Worm (Caenorhabditis elegans) whole organism, late embryonic: ENCODE results near the gene C07H4.1.

Experiments
- C38D4.7 ChIP-seq: fragments of 200-800 bp; sonication (Bioruptor generic); optimal IDR thresholded peaks from 2 replicates; lab custom pipeline; 2018; ENCODE audit warnings: mild to moderate bottlenecking, missing genetic modification characterization, moderate library complexity, missing compliant biosample characterization
- F13H6.1 ChIP-seq: sonication (generic microtip); optimal IDR thresholded peaks from 2 replicates; lab custom pipeline; 2016; ENCODE audit warnings: missing genetic modification characterization, missing compliant biosample characterization
- K02D7.2 ChIP-seq: sonication (generic microtip); optimal IDR thresholded peaks from 2 replicates; lab custom pipeline; 2017; ENCODE audit warnings: mild to moderate bottlenecking, missing genetic modification characterization, missing compliant biosample characterization
- Y22D7AL.16 ChIP-seq: sonication (generic microtip); optimal IDR thresholded peaks from 2 replicates; lab custom pipeline; 2016; ENCODE audit warnings: missing genetic modification characterization, missing compliant biosample characterization
- ahr-1 ChIP-seq: sonication (generic microtip); optimal IDR thresholded peaks from 2 replicates; lab custom pipeline; 2016; ENCODE audit warnings: missing genetic modification characterization, missing compliant biosample characterization
- ama-1 ChIP-seq: fragments of 150-350 bp; optimal IDR thresholded peaks from 2 replicates; lab custom pipeline; 2014
- ceh-14 ChIP-seq: sonication (generic microtip); optimal IDR thresholded peaks from 2 replicates; lab custom pipeline; 2016; ENCODE audit warnings: missing genotype, missing genetic modification characterization, missing compliant biosample characterization
- ceh-19 ChIP-seq: fragments of 200-800 bp; sonication (Bioruptor generic); optimal IDR thresholded peaks from 2 replicates; lab custom pipeline; 2018; ENCODE audit warnings: mild to moderate bottlenecking, missing genetic modification characterization, missing compliant biosample characterization
- ceh-2 ChIP-seq: sonication (generic microtip); optimal IDR thresholded peaks from 2 replicates; lab custom pipeline; 2016; ENCODE audit warnings: missing genotype, missing genetic modification characterization, missing compliant biosample characterization
- ceh-24 ChIP-seq: sonication (generic microtip); optimal IDR thresholded peaks from 2 replicates; lab custom pipeline; 2016; ENCODE audit warnings: mild to moderate bottlenecking, missing genetic modification characterization, missing compliant biosample characterization
- ceh-31 ChIP-seq: sonication (generic microtip); optimal IDR thresholded peaks from 2 replicates; lab custom pipeline; 2016; ENCODE audit warnings: missing genetic modification characterization, missing compliant biosample characterization
- ceh-45 ChIP-seq: fragments of 200-800 bp; sonication (Bioruptor generic); IDR thresholded peaks from 2 replicates; pipeline ENCODE4 v1.3.6; 2022; ENCODE audit warnings: missing genetic modification reagents, missing genetic modification characterization, missing compliant biosample characterization
- ceh-48 ChIP-seq: sonication (generic microtip); optimal IDR thresholded peaks from 2 replicates; lab custom pipeline; 2016; ENCODE audit warnings: missing genetic modification characterization, inconsistent platforms, missing compliant biosample characterization
- ceh-6 ChIP-seq: fragments of 200-800 bp; sonication (Bioruptor generic); optimal IDR thresholded peaks from 2 replicates; lab custom pipeline; 2018; ENCODE audit warnings: mild to moderate bottlenecking, missing genetic modification characterization, missing compliant biosample characterization
- dve-1 ChIP-seq: sonication (generic microtip); optimal IDR thresholded peaks from 2 replicates; lab custom pipeline; 2017; ENCODE audit warnings: antibody characterized with exemption, mild to moderate bottlenecking, missing genetic modification characterization, missing compliant biosample characterization
- elt-2 ChIP-seq: sonication (generic microtip); optimal IDR thresholded peaks from 2 replicates; lab custom pipeline; 2016; ENCODE audit warnings: missing genetic modification reagents, missing genetic modification characterization, missing compliant biosample characterization
- elt-4 ChIP-seq: sonication (generic microtip); optimal IDR thresholded peaks from 2 replicates; lab custom pipeline; 2016; ENCODE audit warnings: missing genetic modification characterization, missing compliant biosample characterization
- ets-4 ChIP-seq: sonication (generic microtip); optimal IDR thresholded peaks from 2 replicates; lab custom pipeline; 2016; ENCODE audit warnings: missing genetic modification characterization, missing compliant biosample characterization
- fax-1 ChIP-seq: sonication (generic microtip); optimal IDR thresholded peaks from 2 replicates; lab custom pipeline; 2016; ENCODE audit warnings: missing genotype, missing genetic modification characterization, missing compliant biosample characterization
- hlh-13 ChIP-seq: fragments of 200-800 bp; sonication (Bioruptor generic); optimal IDR thresholded peaks from 2 replicates; lab custom pipeline; 2018; ENCODE audit warnings: mild to moderate bottlenecking, missing genetic modification characterization, missing compliant biosample characterization
- hlh-30 ChIP-seq: sonication (generic microtip); optimal IDR thresholded peaks from 2 replicates; lab custom pipeline; 2017; ENCODE audit warnings: antibody characterized with exemption, missing genetic modification characterization, missing compliant biosample characterization; ENCODE audit not compliant: insufficient read depth
- hlh-6 ChIP-seq: sonication (generic microtip); optimal IDR thresholded peaks from 2 replicates; lab custom pipeline; 2016; ENCODE audit warnings: missing genotype, missing genetic modification characterization, missing compliant biosample characterization
- lim-6 ChIP-seq: sonication (generic microtip); optimal IDR thresholded peaks from 2 replicates; lab custom pipeline; 2016; ENCODE audit warnings: missing genetic modification characterization, missing compliant biosample characterization
- madf-2 ChIP-seq: sonication (generic microtip); optimal IDR thresholded peaks from 2 replicates; lab custom pipeline; 2017; ENCODE audit warnings: missing genetic modification characterization, missing compliant biosample characterization
- mec-3 ChIP-seq: sonication (generic microtip); optimal IDR thresholded peaks from 2 replicates; lab custom pipeline; 2016; ENCODE audit warnings: borderline replicate concordance, missing genetic modification characterization, missing compliant biosample characterization
- nfya-1 ChIP-seq: sonication (generic microtip); optimal IDR thresholded peaks from 2 replicates; lab custom pipeline; 2017; ENCODE audit warnings: missing genetic modification characterization, mild to moderate bottlenecking, missing compliant biosample characterization, antibody characterized with exemption, moderate library complexity
- nhr-232 ChIP-seq: sonication (generic microtip); optimal IDR thresholded peaks from 2 replicates; lab custom pipeline; 2016; ENCODE audit warnings: missing genetic modification characterization, missing compliant biosample characterization
- npax-4 ChIP-seq: sonication (generic microtip); optimal IDR thresholded peaks from 2 replicates; lab custom pipeline; 2016; ENCODE audit warnings: missing genetic modification characterization, missing compliant biosample characterization
- odd-2 ChIP-seq: sonication (generic microtip); optimal IDR thresholded peaks from 2 replicates; lab custom pipeline; 2017; ENCODE audit warnings: antibody characterized with exemption, mild to moderate bottlenecking, missing genetic modification characterization, missing compliant biosample characterization
- pat-9 ChIP-seq: fragments of 200-800 bp; sonication (Bioruptor generic); optimal IDR thresholded peaks from 2 replicates; lab custom pipeline; 2018; ENCODE audit warnings: mild to moderate bottlenecking, missing genetic modification characterization, moderate library complexity, missing compliant biosample characterization
- pax-1 ChIP-seq: fragments of 150-350 bp; optimal IDR thresholded peaks from 2 replicates; lab custom pipeline; 2014; ENCODE audit warnings: missing biosample characterization, missing genetic modification characterization
- pha-2 ChIP-seq: sonication (generic microtip); optimal IDR thresholded peaks from 2 replicates; lab custom pipeline; 2017; ENCODE audit warnings: mild to moderate bottlenecking, missing genetic modification characterization, missing compliant biosample characterization
- pha-4 ChIP-seq: fragments of 150-350 bp; optimal IDR thresholded peaks from 2 replicates; lab custom pipeline; 2018; ENCODE audit warnings: missing biosample characterization, missing genetic modification reagents, missing genetic modification characterization
- pros-1 ChIP-seq: fragments of 150-350 bp; optimal IDR thresholded peaks from 2 replicates; lab custom pipeline; 2014; ENCODE audit warnings: missing biosample characterization, missing genetic modification reagents, missing genetic modification characterization
- ref-2 ChIP-seq: sonication (generic microtip); optimal IDR thresholded peaks from 2 replicates; lab custom pipeline; 2016; ENCODE audit warnings: missing genetic modification characterization, missing compliant biosample characterization
- rnt-1 ChIP-seq: sonication (generic microtip); optimal IDR thresholded peaks from 2 replicates; lab custom pipeline; 2016; ENCODE audit warnings: missing genetic modification characterization, missing compliant biosample characterization
- sdc-2 ChIP-seq: sonication (generic microtip); optimal IDR thresholded peaks from 2 replicates; lab custom pipeline; 2016; ENCODE audit warnings: missing genotype, missing genetic modification characterization, missing compliant biosample characterization
- syd-9 ChIP-seq: sonication (generic microtip); optimal IDR thresholded peaks from 2 replicates; lab custom pipeline; 2016; ENCODE audit warnings: mild to moderate bottlenecking, missing genetic modification characterization, moderate library complexity, missing compliant biosample characterization
- tbx-2 ChIP-seq: sonication (generic microtip); optimal IDR thresholded peaks from 2 replicates; lab custom pipeline; 2016; ENCODE audit warnings: missing genetic modification characterization, missing compliant biosample characterization
- tbx-7 ChIP-seq: sonication (generic microtip); optimal IDR thresholded peaks from 2 replicates; lab custom pipeline; 2016; ENCODE audit warnings: missing genotype, missing genetic modification characterization, missing compliant biosample characterization
- ttx-3 ChIP-seq: sonication (generic microtip); optimal IDR thresholded peaks from 2 replicates; lab custom pipeline; 2016; ENCODE audit warnings: missing genetic modification reagents, missing genetic modification characterization, missing compliant biosample characterization
- unc-3 ChIP-seq, 2 experiments: fragments of 200-800 bp in 1 of 2; sonication (Bioruptor generic) in 1 of 2; sonication (generic microtip) in 1 of 2; conservative IDR thresholded peaks in 1 of 2; optimal IDR thresholded peaks in 1 of 2; 2 replicates each; pipeline versions ENCODE4 v1.3.6 to Lab custom; 2016 to 2022; ENCODE audit warnings: missing compliant biosample characterization in 2 of 2, missing genetic modification characterization in 2 of 2, missing genetic modification reagents in 1 of 2
- unc-42 ChIP-seq: sonication (generic microtip); optimal IDR thresholded peaks from 2 replicates; lab custom pipeline; 2016; ENCODE audit warnings: missing genotype, missing genetic modification characterization, missing compliant biosample characterization
- unc-55 ChIP-seq: sonication (generic microtip); optimal IDR thresholded peaks from 2 replicates; lab custom pipeline; 2017; ENCODE audit warnings: missing biosample characterization, missing genetic modification reagents, missing genetic modification characterization
- ztf-16 ChIP-seq: sonication (generic microtip); optimal IDR thresholded peaks from 2 replicates; lab custom pipeline; 2017; ENCODE audit warnings: missing genetic modification characterization, missing compliant biosample characterization

Gene C07H4.1

ce11 chrII:9060332-9060840 is 33.1 kb downstream of the C07H4.1 start (continued):
- no peak for TF ChIP-seq nhr-232 (tag; lab: Kevin White, UChicago)
- TF ChIP-seq C38D4.7, result no peak
- TF ChIP-seq tbx-7 (tag; lab: Kevin White, UChicago), result peak; percentile 42
- no peak for TF ChIP-seq npax-4
- TF ChIP-seq ceh-19, result peak; percentile 91
- no peak for TF ChIP-seq unc-3 (GFP tag; conservative IDR thresholded peaks at IDR 0.05; lab: Robert Waterston, UW)
- peak; percentile 51 for TF ChIP-seq unc-3 (tag; optimal IDR thresholded peaks at IDR 0.05; lab: Kevin White, UChicago)
- peak; percentile 82 for TF ChIP-seq pat-9 (tag; lab: Kevin White, UChicago)
- no peak for TF ChIP-seq pax-1 (tag; lab: Kevin White, UChicago)
- TF ChIP-seq ztf-16 (tag; lab: Kevin White, UChicago), result no peak
- peak; percentile 87 for TF ChIP-seq unc-42 (tag; lab: Kevin White, UChicago)
- TF ChIP-seq ets-4, result peak; percentile 35
- TF ChIP-seq Y22D7AL.16, result no peak
- no peak for TF ChIP-seq elt-4
- peak; percentile 93 for TF ChIP-seq ref-2 (tag; lab: Kevin White, UChicago)
- no peak for TF ChIP-seq mec-3 (tag; lab: Kevin White, UChicago)
- TF ChIP-seq hlh-30 (tag; lab: Kevin White, UChicago), result peak; percentile 44
- TF ChIP-seq F13H6.1 (tag; lab: Kevin White, UChicago), result peak; percentile 78
- TF ChIP-seq ceh-24 (tag; lab: Kevin White, UChicago), result no peak
- TF ChIP-seq ceh-45 (GFP tag; lab: Robert Waterston, UW), result no peak
- TF ChIP-seq ceh-31 (tag; lab: Kevin White, UChicago), result peak; percentile 95
- TF ChIP-seq syd-9, result peak; percentile 85
- TF ChIP-seq ceh-2 (tag; lab: Kevin White, UChicago), result peak; percentile 58
- TF ChIP-seq ttx-3 (tag; lab: Kevin White, UChicago), result peak; percentile 14
- TF ChIP-seq ceh-48 (tag; lab: Kevin White, UChicago), result peak; percentile 56
- TF ChIP-seq ahr-1, result peak; percentile 36
- TF ChIP-seq K02D7.2 (tag; lab: Kevin White, UChicago), result peak; percentile 40
- TF ChIP-seq hlh-6 (tag; lab: Kevin White, UChicago), result peak; percentile 84
- peak; percentile 42 for TF ChIP-seq sdc-2 (tag; lab: Kevin White, UChicago)
- TF ChIP-seq odd-2, result no peak
- peak; percentile 76 for TF ChIP-seq pha-2 (tag; lab: Kevin White, UChicago)
- TF ChIP-seq tbx-2 (tag; lab: Kevin White, UChicago), result peak; percentile 96

- TF ChIP-seq ama-1 (lab: Kevin White, UChicago) (peak; percentile 56), npax-4 (no peak)
- TF ChIP-seq, all 69 proteins: peak for 1
Observed at ce11 chrII:9059010-9059409, 34.5 kb downstream of the C07H4.1 start.

- TF ChIP-seq ets-4 (no peak), tbx-7 (tag; lab: Kevin White, UChicago) (no peak), ceh-19 (no peak), ttx-3 (tag; lab: Kevin White, UChicago) (no peak), mec-3 (tag; lab: Kevin White, UChicago) (no peak), dve-1 (peak; percentile 30), unc-42 (tag; lab: Kevin White, UChicago) (peak; percentile 3), hlh-6 (tag; lab: Kevin White, UChicago) (no peak), ceh-31 (tag; lab: Kevin White, UChicago) (peak; percentile 38), elt-2 (tag; lab: Kevin White, UChicago) (peak; percentile 26), ztf-16 (tag; lab: Kevin White, UChicago) (no peak), unc-55 (peak; percentile 6), elt-4 (no peak), hlh-13 (GFP tag; lab: Kevin White, UChicago) (no peak), ceh-14 (no peak), ceh-6 (GFP tag; lab: Kevin White, UChicago) (no peak), ahr-1 (no peak), madf-2 (tag; lab: Kevin White, UChicago) (no peak), rnt-1 (tag; lab: Kevin White, UChicago) (no peak), pax-1 (tag; lab: Kevin White, UChicago) (peak; percentile 15), C38D4.7 (no peak), pha-4 (no peak), fax-1 (no peak), pros-1 (tag; lab: Kevin White, UChicago) (no peak), nfya-1 (tag; lab: Kevin White, UChicago) (peak; percentile 71), lim-6 (tag; lab: Kevin White, UChicago) (no peak)
Observed at ce11 chrII:9057035-9057668, 36.3 kb downstream of the C07H4.1 start, which contains the start of gene rpl-32. Gene rpl-32, minus strand, starts transcription at chrII:9057085.
